Fruit fly (Drosophila melanogaster): ENCODE measurements around the gene CG18528.
A peak's percentile ranks its signal among the peaks of the same experiment; 100 is the strongest.

CG18528 gene

DNA sequence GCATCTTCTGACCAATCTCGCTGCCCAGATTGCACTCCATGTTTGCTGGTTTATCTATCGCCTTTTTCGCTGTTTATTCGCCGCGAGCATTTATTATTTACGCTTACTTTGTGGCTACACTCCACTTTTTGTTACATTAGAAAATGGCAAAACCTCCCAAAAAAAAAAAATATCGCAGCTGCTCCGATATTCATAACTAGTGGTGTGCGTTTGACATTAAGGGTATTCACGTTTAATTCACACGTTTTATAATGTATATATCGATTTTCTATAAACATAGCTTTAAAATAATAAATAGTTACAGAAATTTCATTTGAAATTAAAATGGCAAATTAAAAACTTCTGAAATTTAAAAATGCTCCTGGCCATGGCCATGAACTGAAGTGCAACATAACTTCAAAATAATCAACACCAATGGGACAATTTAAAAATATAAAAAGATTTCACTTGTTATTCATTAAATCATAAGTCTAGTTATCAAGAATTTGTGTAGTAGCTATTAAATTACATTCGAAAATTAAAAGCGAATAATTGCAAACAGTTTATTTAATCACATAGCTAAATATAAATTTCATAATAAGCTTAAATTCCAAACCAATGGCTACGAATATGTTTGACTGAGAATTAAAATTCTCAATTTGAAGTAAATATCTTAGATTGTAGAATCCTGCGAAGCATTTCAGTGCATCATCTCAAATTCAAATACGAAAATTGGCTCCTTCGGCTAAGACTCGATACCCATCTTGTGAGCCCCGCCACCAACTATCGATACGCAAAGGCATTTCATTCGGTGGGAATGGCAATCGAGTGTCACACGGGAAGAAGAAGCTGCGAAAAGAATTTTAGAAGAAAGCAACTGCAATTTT is 41.5 kb downstream of the CG18528 start, which contains the start of the genes Nab2 and BRWD3 (continued):
- TF ChIP-seq Fer3 (tag; optimal IDR thresholded peaks at IDR 0.05) (no peak), Jarid2 (GFP tag; optimal IDR thresholded peaks at IDR 0.05) (no peak), H15 (GFP tag; IDR thresholded peaks at IDR 0.05) (no peak), emc (GFP tag; optimal IDR thresholded peaks at IDR 0.05) (no peak), vnd (GFP tag; IDR thresholded peaks at IDR 0.05; ENCODE audit: partially characterized antibody) (peak; percentile 57), unc-4 (GFP tag; IDR thresholded peaks at IDR 0.05; ENCODE audit: partially characterized antibody) (peak; percentile 62), trh (GFP tag; optimal IDR thresholded peaks at IDR 0.05) (peak; percentile 36), CG6272 (GFP tag; IDR thresholded peaks at IDR 0.05) (0 out of 2 replicates have a peak, but pooled peaks have one; percentile 6), CkIIα-i1 (GFP tag; IDR thresholded peaks at IDR 0.05) (no peak), Sox100B (GFP tag; optimal IDR thresholded peaks at IDR 0.05) (no peak), CG10462 (GFP tag; optimal IDR thresholded peaks at IDR 0.05) (no peak), Pdp1 (GFP tag; optimal IDR thresholded peaks at IDR 0.05) (peak in 1 of 2 experiments; percentile 28), Awh (GFP tag; IDR thresholded peaks at IDR 0.05) (no peak), CG18619 (GFP tag; optimal IDR thresholded peaks at IDR 0.05) (peak; percentile 45), CG32772 (GFP tag; IDR thresholded peaks at IDR 0.05) (peak; percentile 60), zfh1 (GFP tag; IDR thresholded peaks at IDR 0.05) (0 out of 3 replicates have a peak, but pooled peaks have one; percentile 37), ase (GFP tag; IDR thresholded peaks at IDR 0.05) (peak; percentile 39; the same call in 1 of the 3 replicates), CG12769 (tag; optimal IDR thresholded peaks at IDR 0.05) (no peak), CG34422 (GFP tag; IDR thresholded peaks at IDR 0.05) (peak; percentile 45; the same call in 2 of the 3 replicates), onecut (GFP tag; IDR thresholded peaks at IDR 0.05) (peak; percentile 79), Antp (GFP tag; optimal IDR thresholded peaks at IDR 0.05) (no peak), h (optimal IDR thresholded peaks at IDR 0.05) (no peak), Adf1 (GFP tag; IDR thresholded peaks at IDR 0.05) (no peak; the same call in 1 of the 2 replicates), CG17612 (GFP tag; IDR thresholded peaks at IDR 0.05) (no peak), HLHmδ (GFP tag; optimal IDR thresholded peaks at IDR 0.05) (no peak), peb (GFP tag; IDR thresholded peaks at IDR 0.05) (no peak), CG15269 (tag; optimal IDR thresholded peaks at IDR 0.05) (no peak), Atf6 (GFP tag; IDR thresholded peaks at IDR 0.05) (no peak), Hmr (GFP tag; optimal IDR thresholded peaks at IDR 0.05) (no peak), dan (GFP tag; IDR thresholded peaks at IDR 0.05) (no peak), CG7987 (GFP tag; optimal IDR thresholded peaks at IDR 0.05) (no peak), grau (tag; optimal IDR thresholded peaks at IDR 0.05) (no peak), CG5180 (GFP tag; optimal IDR thresholded peaks at IDR 0.05) (no peak), CG11695 (GFP tag; IDR thresholded peaks at IDR 0.05) (no peak), pan (optimal IDR thresholded peaks at IDR 0.05) (no peak), pan (GFP tag; optimal IDR thresholded peaks at IDR 0.05 in 1 of 2, IDR thresholded peaks at IDR 0.05 in 1 of 2) (peak in 1 of 2 experiments; percentile 31), CG11085 (GFP tag; IDR thresholded peaks at IDR 0.05) (no peak), CG18476 (GFP tag; optimal IDR thresholded peaks at IDR 0.05) (peak; percentile 44), B-H1 (GFP tag; IDR thresholded peaks at IDR 0.05) (no peak), GATAe (GFP tag; conservative IDR thresholded peaks at IDR 0.05) (no peak), kni (GFP tag; optimal IDR thresholded peaks at IDR 0.05) (no peak), CG8765 (GFP tag; IDR thresholded peaks at IDR 0.05) (0 out of 2 replicates have a peak, but pooled peaks have one; percentile 28), ab (GFP tag; optimal IDR thresholded peaks at IDR 0.05) (no peak), CG16863 (GFP tag; optimal IDR thresholded peaks at IDR 0.05) (no peak), CG1529 (GFP tag; optimal IDR thresholded peaks at IDR 0.05) (no peak), CG10431 (GFP tag; optimal IDR thresholded peaks at IDR 0.05) (no peak), CG3163 (GFP tag; optimal IDR thresholded peaks at IDR 0.05) (no peak), CrebB (tag; optimal IDR thresholded peaks at IDR 0.05) (no peak), ttk (GFP tag; IDR thresholded peaks at IDR 0.05) (0 out of 2 replicates have a peak, but pooled peaks have one; percentile 24), nom (GFP tag; optimal IDR thresholded peaks at IDR 0.05) (no peak)

Measured in whole organism, embryonic.